Fruit fly (Drosophila melanogaster): ENCODE results near the gene yata.

dm6 chr3R:29758129-29758733 is 9.2 kb downstream of the yata start:
- TF ChIP-seq CG18599 (GFP tag; optimal IDR thresholded peaks at IDR 0.05) (no peak), CG8478 (optimal IDR thresholded peaks at IDR 0.05) (no peak), wor (GFP tag; IDR thresholded peaks at IDR 0.05) (no peak), hb (GFP tag; IDR thresholded peaks at IDR 0.05; ENCODE audit: partially characterized antibody) (no peak)

Data from whole organism, embryonic.